Worm (Caenorhabditis elegans) whole organism, midembryonic: ENCODE data around the gene R11.4.

Experiments
- cog-1 ChIP-seq: sonication (generic microtip); optimal IDR thresholded peaks from 2 replicates; lab custom pipeline; 2016; ENCODE audit warnings: missing genetic modification characterization, missing compliant biosample characterization
- flt-1 ChIP-seq: fragments of 200-800 bp; sonication (Bioruptor generic); IDR thresholded peaks from 2 replicates; pipeline ENCODE4 v1.3.6; 2022; ENCODE audit warnings: missing genetic modification characterization, missing compliant biosample characterization
- klf-2 ChIP-seq: fragments of 200-800 bp; sonication (Bioruptor generic); conservative IDR thresholded peaks from 2 replicates; pipeline ENCODE4 v1.3.6; 2022; ENCODE audit warnings: missing genetic modification reagents, missing genetic modification characterization, missing compliant biosample characterization

DNA sequence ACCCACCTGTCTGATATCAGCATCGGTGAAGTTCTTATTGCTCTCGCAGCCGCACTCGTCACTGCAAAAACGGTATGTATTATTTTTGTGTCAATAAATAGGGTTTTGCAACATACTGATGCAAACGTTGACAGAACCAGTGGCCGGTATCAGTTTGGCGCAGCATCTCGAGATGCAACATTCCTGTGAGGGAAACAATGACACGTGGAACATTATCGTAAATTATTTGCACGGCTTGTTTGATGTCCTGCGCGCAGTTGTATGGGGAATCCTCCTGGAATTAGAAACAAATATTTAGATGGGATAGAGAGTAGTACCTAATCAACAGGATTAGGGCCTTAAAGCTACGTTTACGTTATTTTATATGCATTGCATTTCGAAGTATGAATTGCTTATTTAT, 49.5 kb downstream of the R11.4 start:
- TF ChIP-seq cog-1 (no peak), klf-2 (GFP tag; lab: Robert Waterston, UW) (no peak), flt-1 (GFP tag; lab: Robert Waterston, UW) (no peak)
